Worm (Caenorhabditis elegans): Measurements from ENCODE around the gene daf-4.

- TF ChIP-seq lin-35 (GFP tag; optimal IDR thresholded peaks at IDR 0.05) = no peak
- no peak for TF ChIP-seq efl-1 (GFP tag; optimal IDR thresholded peaks at IDR 0.05)
- no peak for TF ChIP-seq pha-4 (tag; optimal IDR thresholded peaks at IDR 0.05)
- TF ChIP-seq unc-62 (GFP tag; optimal IDR thresholded peaks at IDR 0.05) = no peak
- TF ChIP-seq attf-6 (GFP tag; IDR thresholded peaks at IDR 0.05) = no peak
- no peak for TF ChIP-seq ztf-22 (GFP tag; optimal IDR thresholded peaks at IDR 0.05)
- TF ChIP-seq madf-6 (GFP tag; IDR thresholded peaks at IDR 0.05) = no peak
- TF ChIP-seq ama-1 (optimal IDR thresholded peaks at IDR 0.05) = no peak
- no peak for TF ChIP-seq ama-1 (GFP tag; optimal IDR thresholded peaks at IDR 0.05)
- no peak for TF ChIP-seq gei-17 (GFP tag; optimal IDR thresholded peaks at IDR 0.05)
- TF ChIP-seq mes-4 (tag; optimal IDR thresholded peaks at IDR 0.05) = no peak
- no peak for TF ChIP-seq rcor-1 (GFP tag; IDR thresholded peaks at IDR 0.05)
Measured at ce11 chrIII:5582766-5583165, 42.2 kb upstream of the daf-4 start, which contains the start of the genes F56D2.8 and uev-2.

Data from whole organism, young adult.